Worm (Caenorhabditis elegans): ENCODE measurements around the gene W07G4.5.

Gene W07G4.5

ce11 chrV:13025283-13025682, 22.5 kb upstream of the W07G4.5 start:
- no peak for TF ChIP-seq med-1 (GFP tag; optimal IDR thresholded peaks at IDR 0.05; ENCODE audit: insufficient read depth)
- TF ChIP-seq flt-1 (GFP tag; IDR thresholded peaks at IDR 0.05), result no peak
- TF ChIP-seq tab-1 (GFP tag; IDR thresholded peaks at IDR 0.05), result no peak
- TF ChIP-seq ref-1 (GFP tag; conservative IDR thresholded peaks at IDR 0.05), result no peak
- TF ChIP-seq cog-1 (tag; optimal IDR thresholded peaks at IDR 0.05), result no peak
- no peak for TF ChIP-seq klf-2 (GFP tag; conservative IDR thresholded peaks at IDR 0.05)
- no peak for TF ChIP-seq T22C8.4 (GFP tag; IDR thresholded peaks at IDR 0.05)
- no peak for TF ChIP-seq ztf-23 (GFP tag; IDR thresholded peaks at IDR 0.05)
- TF ChIP-seq ztf-29 (GFP tag; IDR thresholded peaks at IDR 0.05), result no peak

ce11 chrV:13026631-13027299, 21.0 kb upstream of the W07G4.5 start:
- no peak for TF ChIP-seq ref-1 (GFP tag; conservative IDR thresholded peaks at IDR 0.05)
- no peak for TF ChIP-seq ztf-29 (GFP tag; IDR thresholded peaks at IDR 0.05)
- no peak for TF ChIP-seq med-1 (GFP tag; optimal IDR thresholded peaks at IDR 0.05; ENCODE audit: insufficient read depth)
- no peak for TF ChIP-seq tab-1 (GFP tag; IDR thresholded peaks at IDR 0.05)
- no peak for TF ChIP-seq cog-1 (tag; optimal IDR thresholded peaks at IDR 0.05)
- no peak for TF ChIP-seq ztf-23 (GFP tag; IDR thresholded peaks at IDR 0.05)

- TF ChIP-seq med-1 (GFP tag; optimal IDR thresholded peaks at IDR 0.05; ENCODE audit: insufficient read depth) (no peak), klf-2 (GFP tag; conservative IDR thresholded peaks at IDR 0.05) (no peak), tab-1 (GFP tag; IDR thresholded peaks at IDR 0.05) (no peak), ref-1 (GFP tag; conservative IDR thresholded peaks at IDR 0.05) (no peak), T22C8.4 (GFP tag; IDR thresholded peaks at IDR 0.05) (no peak), ztf-23 (GFP tag; IDR thresholded peaks at IDR 0.05) (no peak), flt-1 (GFP tag; IDR thresholded peaks at IDR 0.05) (no peak)
Observed at ce11 chrV:13028871-13029270, 18.9 kb upstream of the W07G4.5 start.

DNA sequence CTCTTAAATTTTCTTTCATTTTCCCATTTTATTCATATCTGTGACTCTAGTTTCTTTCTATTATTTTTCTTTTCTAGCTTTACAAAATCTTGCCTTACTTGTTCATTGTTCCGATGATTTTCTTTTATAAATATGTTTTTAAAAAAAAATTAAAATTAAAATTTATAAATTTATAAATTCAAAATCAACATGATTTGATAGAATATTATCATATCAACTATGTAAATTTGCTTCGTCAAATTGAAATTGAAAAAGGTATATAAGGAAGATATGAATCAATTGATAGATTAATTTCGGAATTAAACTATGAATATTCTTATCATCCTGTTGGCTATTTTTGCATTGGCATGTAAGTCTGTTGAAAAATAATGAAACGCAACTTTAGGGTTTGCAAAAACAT, 14.6 kb upstream of the W07G4.5 start, which contains the start of gene W07G4.1:
W07G4.1 (plus strand) TSS at position 301 of the 400 bp plus-strand sequence.
- no peak for TF ChIP-seq ztf-23 (GFP tag; IDR thresholded peaks at IDR 0.05)
- TF ChIP-seq klf-2 (GFP tag; conservative IDR thresholded peaks at IDR 0.05), result no peak
- TF ChIP-seq cog-1 (tag; optimal IDR thresholded peaks at IDR 0.05), result no peak
- TF ChIP-seq ztf-29 (GFP tag; IDR thresholded peaks at IDR 0.05), result no peak
- no peak for TF ChIP-seq tab-1 (GFP tag; IDR thresholded peaks at IDR 0.05)
- TF ChIP-seq med-1 (GFP tag; optimal IDR thresholded peaks at IDR 0.05; ENCODE audit: insufficient read depth), result no peak
- no peak for TF ChIP-seq ref-1 (GFP tag; conservative IDR thresholded peaks at IDR 0.05)
- TF ChIP-seq T22C8.4 (GFP tag; IDR thresholded peaks at IDR 0.05), result no peak
- no peak for TF ChIP-seq flt-1 (GFP tag; IDR thresholded peaks at IDR 0.05)

ce11 chrV:13034604-13035003, 13.2 kb upstream of the W07G4.5 start, which contains the start of gene W07G4.7:
TSS of gene W07G4.7 (minus strand) at chrV:13034704.
- no peak for TF ChIP-seq ztf-29 (GFP tag; IDR thresholded peaks at IDR 0.05)
- TF ChIP-seq ref-1 (GFP tag; conservative IDR thresholded peaks at IDR 0.05), result no peak
- TF ChIP-seq ztf-23 (GFP tag; IDR thresholded peaks at IDR 0.05), result no peak
- TF ChIP-seq tab-1 (GFP tag; IDR thresholded peaks at IDR 0.05), result no peak
- no peak for TF ChIP-seq T22C8.4 (GFP tag; IDR thresholded peaks at IDR 0.05)
- no peak for TF ChIP-seq cog-1 (tag; optimal IDR thresholded peaks at IDR 0.05)
- no peak for TF ChIP-seq klf-2 (GFP tag; conservative IDR thresholded peaks at IDR 0.05)
- no peak for TF ChIP-seq med-1 (GFP tag; optimal IDR thresholded peaks at IDR 0.05; ENCODE audit: insufficient read depth)
- TF ChIP-seq flt-1 (GFP tag; IDR thresholded peaks at IDR 0.05), result no peak

DNA sequence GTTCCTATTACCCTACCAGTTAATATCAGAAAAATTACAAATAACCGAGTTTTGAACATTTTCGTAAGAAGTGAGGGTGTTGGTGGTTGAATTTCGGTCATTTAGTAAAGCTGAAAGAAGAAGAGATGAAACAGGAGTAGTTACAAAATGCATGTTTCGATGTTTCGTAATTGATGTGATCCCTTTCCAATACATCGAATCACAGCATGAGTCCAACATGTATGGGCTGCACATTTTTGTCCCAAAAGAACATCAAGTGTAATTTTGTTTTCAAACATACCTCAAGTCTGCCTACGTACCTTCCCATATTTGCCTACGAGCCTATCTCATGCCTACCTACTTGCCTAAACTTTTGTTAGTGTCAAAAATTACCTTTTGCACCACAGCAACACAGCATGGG, 11.3 kb upstream of the W07G4.5 start, which contains the start of gene W07G4.2:
W07G4.2 (minus strand) TSS at position 101 of the 400 bp plus-strand sequence.
- TF ChIP-seq flt-1 (GFP tag; IDR thresholded peaks at IDR 0.05) (no peak), ztf-23 (GFP tag; IDR thresholded peaks at IDR 0.05) (no peak), ref-1 (GFP tag; conservative IDR thresholded peaks at IDR 0.05) (no peak), cog-1 (tag; optimal IDR thresholded peaks at IDR 0.05) (no peak), ztf-29 (GFP tag; IDR thresholded peaks at IDR 0.05) (no peak), klf-2 (GFP tag; conservative IDR thresholded peaks at IDR 0.05) (no peak)

ce11 chrV:13041666-13042065, 6.1 kb upstream of the W07G4.5 start, which contains the start of gene scyl-1:
TSS of gene scyl-1 (minus strand) at chrV:13041721.
- TF ChIP-seq med-1 (GFP tag; optimal IDR thresholded peaks at IDR 0.05; ENCODE audit: insufficient read depth), result peak; percentile 40
- 0 out of 2 replicates have a peak, but pooled peaks have one; percentile 44 for TF ChIP-seq tab-1 (GFP tag; IDR thresholded peaks at IDR 0.05)
- 0 out of 2 replicates have a peak, but pooled peaks have one; percentile 63 for TF ChIP-seq ztf-23 (GFP tag; IDR thresholded peaks at IDR 0.05)
- no peak for TF ChIP-seq ztf-29 (GFP tag; IDR thresholded peaks at IDR 0.05)
- TF ChIP-seq klf-2 (GFP tag; conservative IDR thresholded peaks at IDR 0.05), result no peak
- no peak for TF ChIP-seq cog-1 (tag; optimal IDR thresholded peaks at IDR 0.05)
- TF ChIP-seq flt-1 (GFP tag; IDR thresholded peaks at IDR 0.05), result peak; percentile 35; the same call in 1 of the 2 replicates
- TF ChIP-seq ref-1 (GFP tag; conservative IDR thresholded peaks at IDR 0.05), result no peak
- TF ChIP-seq T22C8.4 (GFP tag; IDR thresholded peaks at IDR 0.05), result peak; percentile 25; the same call in 1 of the 2 replicates

- TF ChIP-seq ztf-23 (GFP tag; IDR thresholded peaks at IDR 0.05) (no peak), klf-2 (GFP tag; conservative IDR thresholded peaks at IDR 0.05) (no peak), cog-1 (tag; optimal IDR thresholded peaks at IDR 0.05) (no peak), flt-1 (GFP tag; IDR thresholded peaks at IDR 0.05) (no peak), ref-1 (GFP tag; conservative IDR thresholded peaks at IDR 0.05) (no peak), tab-1 (GFP tag; IDR thresholded peaks at IDR 0.05) (no peak), med-1 (GFP tag; optimal IDR thresholded peaks at IDR 0.05; ENCODE audit: insufficient read depth) (no peak), T22C8.4 (GFP tag; IDR thresholded peaks at IDR 0.05) (no peak), ztf-29 (GFP tag; IDR thresholded peaks at IDR 0.05) (no peak)
Observed at ce11 chrV:13043195-13043762, 4.5 kb upstream of the W07G4.5 start, which contains the start of gene lap-2. TSS of gene lap-2 (plus strand) at chrV:13043712.

- TF ChIP-seq T22C8.4 (GFP tag; IDR thresholded peaks at IDR 0.05), result no peak
- no peak for TF ChIP-seq ref-1 (GFP tag; conservative IDR thresholded peaks at IDR 0.05)
- TF ChIP-seq flt-1 (GFP tag; IDR thresholded peaks at IDR 0.05), result no peak
- no peak for TF ChIP-seq ztf-29 (GFP tag; IDR thresholded peaks at IDR 0.05)
Observed at ce11 chrV:13043832-13044521, 3.8 kb upstream of the W07G4.5 start.

Data from whole organism, midembryonic.